Fruit fly (Drosophila melanogaster): ENCODE data around the gene Cpr76Bd.

Gene Cpr76Bd

dm6 chr3L:19575650-19576049 is 43.1 kb downstream of the Cpr76Bd start (continued):
- TF ChIP-seq dysf (GFP tag; IDR thresholded peaks at IDR 0.05) (no peak), Nf-YB (GFP tag; optimal IDR thresholded peaks at IDR 0.05) (peak; percentile 28), CG8359 (GFP tag; optimal IDR thresholded peaks at IDR 0.05; ENCODE audit: borderline replicate concordance) (peak; percentile 31), Ets65A (GFP tag) (no peak), CG31224 (GFP tag; IDR thresholded peaks at IDR 0.05) (no peak), NC2β (GFP tag; optimal IDR thresholded peaks at IDR 0.05) (no peak), CG33213 (GFP tag; optimal IDR thresholded peaks at IDR 0.05) (peak; percentile 24), dmrt11E (tag; optimal IDR thresholded peaks at IDR 0.05) (peak; percentile 10), Oaz (GFP tag; IDR thresholded peaks at IDR 0.05) (no peak), Bdp1 (GFP tag; optimal IDR thresholded peaks at IDR 0.05) (peak; percentile 19), CG11504 (tag; optimal IDR thresholded peaks at IDR 0.05) (peak; percentile 36), CG10267 (tag; optimal IDR thresholded peaks at IDR 0.05) (no peak), CG7987 (GFP tag; optimal IDR thresholded peaks at IDR 0.05) (peak; percentile 65), pros (GFP tag; optimal IDR thresholded peaks at IDR 0.05) (no peak), CG8089 (GFP tag; optimal IDR thresholded peaks at IDR 0.05) (peak; percentile 50), Gsc (GFP tag; IDR thresholded peaks at IDR 0.05) (no peak), nmo (GFP tag; optimal IDR thresholded peaks at IDR 0.05) (peak; percentile 11), Ets97D (GFP tag; optimal IDR thresholded peaks at IDR 0.05) (no peak), CG10209 (GFP tag; optimal IDR thresholded peaks at IDR 0.05) (peak; percentile 57), CG14667 (GFP tag; IDR thresholded peaks at IDR 0.05) (no peak), CG6254 (GFP tag; optimal IDR thresholded peaks at IDR 0.05) (peak; percentile 41), CrebB (tag; optimal IDR thresholded peaks at IDR 0.05) (peak; percentile 57), jing (GFP tag; optimal IDR thresholded peaks at IDR 0.05) (no peak), Med (GFP tag) (peak; percentile 86), CG8281 (tag; optimal IDR thresholded peaks at IDR 0.05) (peak; percentile 42), dimm (GFP tag; IDR thresholded peaks at IDR 0.05) (peak; percentile 36; the same call in 1 of the 2 replicates), rib (GFP tag; IDR thresholded peaks at IDR 0.05) (no peak), psq (GFP tag; optimal IDR thresholded peaks at IDR 0.05) (no peak), hb (GFP tag; IDR thresholded peaks at IDR 0.05; ENCODE audit: partially characterized antibody) (no peak), dmrt99B (tag; optimal IDR thresholded peaks at IDR 0.05) (peak; percentile 49), Trl (optimal IDR thresholded peaks at IDR 0.05) (no peak), Trl (GFP tag; optimal IDR thresholded peaks at IDR 0.05) (peak; percentile 2), kni (GFP tag; optimal IDR thresholded peaks at IDR 0.05) (peak; percentile 68), lbe (GFP tag; optimal IDR thresholded peaks at IDR 0.05) (no peak), CG31365 (tag; optimal IDR thresholded peaks at IDR 0.05) (no peak), grau (tag; optimal IDR thresholded peaks at IDR 0.05) (peak; percentile 5), HLH54F (GFP tag; optimal IDR thresholded peaks at IDR 0.05) (peak; percentile 18), p53 (GFP tag; optimal IDR thresholded peaks at IDR 0.05) (no peak), CG7839 (tag; optimal IDR thresholded peaks at IDR 0.05) (peak; percentile 0), CG13624 (GFP tag; optimal IDR thresholded peaks at IDR 0.05) (no peak), CG1024 (GFP tag; IDR thresholded peaks at IDR 0.05) (peak; percentile 26; the same call in 1 of the 2 replicates), Rx (GFP tag; IDR thresholded peaks at IDR 0.05) (no peak), CG31388 (GFP tag; optimal IDR thresholded peaks at IDR 0.05) (no peak), CG2889 (GFP tag; IDR thresholded peaks at IDR 0.05) (no peak), vfl (GFP tag; optimal IDR thresholded peaks at IDR 0.05) (no peak), Fer2 (tag; optimal IDR thresholded peaks at IDR 0.05) (no peak), Adf1 (GFP tag; IDR thresholded peaks at IDR 0.05) (no peak), unc-4 (GFP tag; IDR thresholded peaks at IDR 0.05; ENCODE audit: partially characterized antibody) (no peak), br (optimal IDR thresholded peaks at IDR 0.05) (no peak), CG4360 (GFP tag; IDR thresholded peaks at IDR 0.05) (no peak), jumu (GFP tag; optimal IDR thresholded peaks at IDR 0.05) (no peak), CG11398 (GFP tag; optimal IDR thresholded peaks at IDR 0.05) (peak; percentile 25), CG3847 (GFP tag; IDR thresholded peaks at IDR 0.05) (no peak)
